Fruit fly (Drosophila melanogaster) whole organism, wandering third instar larva: ENCODE results near the gene atk.

ENCODE experiments used
- Abd-B ChIP-seq: fragments of >200 bp; optimal IDR thresholded peaks from 2 replicates; lab custom pipeline; 2017; ENCODE audit warnings: missing biosample characterization, missing genetic modification characterization
- CG32264 ChIP-seq: fragments of 200-800 bp; sonication (Bioruptor generic); optimal IDR thresholded peaks from 2 replicates; lab custom pipeline; 2016; ENCODE audit warnings: missing biosample characterization, missing genetic modification characterization
- CG9705 ChIP-seq: fragments of 200-800 bp; sonication (Bioruptor generic); optimal IDR thresholded peaks from 2 replicates; lab custom pipeline; 2018; ENCODE audit warnings: missing biosample characterization, mild to moderate bottlenecking, missing genetic modification characterization
- CrebA ChIP-seq: fragments of 200-800 bp; sonication (Bioruptor generic); optimal IDR thresholded peaks from 2 replicates; lab custom pipeline; 2016; ENCODE audit warnings: missing biosample characterization, mild to moderate bottlenecking, missing genetic modification characterization, borderline replicate concordance
- Dfd ChIP-seq: fragments of >200 bp; optimal IDR thresholded peaks from 2 replicates; lab custom pipeline; 2017; ENCODE audit warnings: missing biosample characterization, missing genetic modification characterization
- Dif ChIP-seq: fragments of 200-275, 200-300 bp; sonication (Bioruptor generic); optimal IDR thresholded peaks from 2 replicates; lab custom pipeline; 2018; ENCODE audit warnings: missing biosample characterization, missing genetic modification characterization; ENCODE audit not compliant: partially characterized antibody
- GATAd ChIP-seq: sonication (Bioruptor generic); optimal IDR thresholded peaks from 2 replicates; lab custom pipeline; 2016; ENCODE audit warnings: missing biosample characterization, missing genetic modification characterization
- HLH106 ChIP-seq: fragments of 200-800 bp; optimal IDR thresholded peaks from 3 replicates; lab custom pipeline; 2019; ENCODE audit warnings: missing biosample characterization, mild to moderate bottlenecking, missing genetic modification characterization, moderate library complexity
- Hnf4 ChIP-seq: fragments of 200-800 bp; sonication (Bioruptor generic); optimal IDR thresholded peaks from 2 replicates; lab custom pipeline; 2016; ENCODE audit warnings: missing biosample characterization, mild to moderate bottlenecking, missing genetic modification characterization
- Hr78 ChIP-seq: fragments of >200 bp; optimal IDR thresholded peaks from 2 replicates; lab custom pipeline; 2017; ENCODE audit warnings: missing biosample characterization, missing genetic modification characterization
- Hr83 ChIP-seq: fragments of 200-300 bp; sonication (Bioruptor generic); optimal IDR thresholded peaks from 2 replicates; lab custom pipeline; 2016; ENCODE audit warnings: missing biosample characterization, mild to moderate bottlenecking, missing genetic modification characterization, moderate library complexity; ENCODE audit not compliant: poor library complexity, severe bottlenecking
- Jra ChIP-seq: sonication (Bioruptor generic); optimal IDR thresholded peaks from 2 replicates; lab custom pipeline; 2016; ENCODE audit warnings: missing biosample characterization, missing genetic modification characterization
- Mio ChIP-seq: sonication (Bioruptor generic); optimal IDR thresholded peaks from 2 replicates; lab custom pipeline; 2016; ENCODE audit warnings: missing biosample characterization, missing genetic modification characterization
- Myc ChIP-seq: fragments of >200 bp; optimal IDR thresholded peaks from 2 replicates; lab custom pipeline; 2017
- N ChIP-seq: fragments of >200 bp; optimal IDR thresholded peaks from 2 replicates; lab custom pipeline; 2018; ENCODE audit warnings: missing biosample characterization, missing external identifiers, missing genetic modification characterization
- OdsH ChIP-seq: fragments of 200-800 bp; sonication (Bioruptor generic); optimal IDR thresholded peaks from 2 replicates; lab custom pipeline; 2016; ENCODE audit warnings: missing biosample characterization, mild to moderate bottlenecking, missing genetic modification characterization
- Rel ChIP-seq, 2 experiments: fragments of 200-800 bp; sonication (Bioruptor generic) in 1 of 2; optimal IDR thresholded peaks; 2 replicates in 1 of 2; 3 replicates in 1 of 2; lab custom pipeline; 2016 to 2019; ENCODE audit warnings: mild to moderate bottlenecking in 2 of 2, missing biosample characterization in 2 of 2, missing genetic modification characterization in 2 of 2, moderate library complexity in 1 of 2
- Sp1 ChIP-seq: fragments of 200-800 bp; sonication (Bioruptor generic); optimal IDR thresholded peaks from 3 replicates; lab custom pipeline; 2019; ENCODE audit warnings: missing biosample characterization, mild to moderate bottlenecking, missing genetic modification characterization, moderate library complexity
- Vsx2 ChIP-seq: fragments of 200-300, 225-300 bp; sonication (Bioruptor generic); optimal IDR thresholded peaks from 2 replicates; lab custom pipeline; 2018; ENCODE audit warnings: missing biosample characterization, missing genetic modification characterization; ENCODE audit not compliant: partially characterized antibody
- br ChIP-seq: fragments of 200-800 bp; sonication (Bioruptor generic); optimal IDR thresholded peaks from 2 replicates; lab custom pipeline; 2016; ENCODE audit warnings: missing biosample characterization, missing genetic modification characterization
- brk ChIP-seq: fragments of 200-800 bp; sonication (Bioruptor generic); optimal IDR thresholded peaks from 2 replicates; lab custom pipeline; 2016; ENCODE audit warnings: missing biosample characterization, mild to moderate bottlenecking, missing genetic modification characterization
- dl ChIP-seq, 2 experiments: fragments of 175-275, 200-275 bp in 1 of 2; fragments of 200-275 bp in 1 of 2; sonication (Bioruptor generic); optimal IDR thresholded peaks; lab custom pipeline; 2018; ENCODE audit warnings: mild to moderate bottlenecking in 2 of 2, missing biosample characterization in 2 of 2, missing genetic modification characterization in 2 of 2, moderate library complexity in 2 of 2; ENCODE audit not compliant: partially characterized antibody in 2 of 2, insufficient read depth in 1 of 2
- dmrt93B ChIP-seq: fragments of 200-800 bp; sonication (Bioruptor generic); optimal IDR thresholded peaks from 2 replicates; lab custom pipeline; 2018; ENCODE audit warnings: missing biosample characterization, mild to moderate bottlenecking, missing genetic modification characterization
- dsf ChIP-seq: sonication (Bioruptor generic); optimal IDR thresholded peaks from 2 replicates; lab custom pipeline; 2016; ENCODE audit warnings: missing biosample characterization, missing genetic modification characterization, borderline replicate concordance
- ey ChIP-seq: fragments of 200-800 bp; sonication (Bioruptor generic); optimal IDR thresholded peaks from 2 replicates; lab custom pipeline; 2016; ENCODE audit warnings: missing biosample characterization, missing genetic modification characterization
- foxo ChIP-seq, 2 experiments: fragments of 200-800 bp; sonication (Bioruptor generic); optimal IDR thresholded peaks; 2 replicates in 1 of 2; 3 replicates in 1 of 2; lab custom pipeline; 2016 to 2017; ENCODE audit warnings: missing biosample characterization in 2 of 2, missing genetic modification characterization in 2 of 2
- fru ChIP-seq: fragments of 200-800 bp; sonication (Bioruptor generic); optimal IDR thresholded peaks from 3 replicates; lab custom pipeline; 2016; ENCODE audit warnings: missing biosample characterization, mild to moderate bottlenecking, missing genetic modification characterization
- h ChIP-seq: fragments of 200-800 bp; sonication (Bioruptor generic); optimal IDR thresholded peaks from 3 replicates; lab custom pipeline; 2016; ENCODE audit warnings: missing biosample characterization, mild to moderate bottlenecking, missing genetic modification characterization
- jim ChIP-seq: fragments of 175-275, 200-325 bp; sonication (Bioruptor generic); optimal IDR thresholded peaks from 2 replicates; lab custom pipeline; 2016; ENCODE audit warnings: missing biosample characterization, mild to moderate bottlenecking, missing genetic modification characterization
- lola ChIP-seq: fragments of >200 bp; optimal IDR thresholded peaks from 2 replicates; lab custom pipeline; 2017; ENCODE audit warnings: missing biosample characterization, missing genetic modification characterization
- pan ChIP-seq: fragments of >200 bp; optimal IDR thresholded peaks from 2 replicates; lab custom pipeline; 2017
- psq ChIP-seq: fragments of 200-800 bp; sonication (Bioruptor generic); optimal IDR thresholded peaks from 3 replicates; lab custom pipeline; 2017; ENCODE audit warnings: missing biosample characterization, mild to moderate bottlenecking, missing genetic modification characterization, moderate library complexity
- rgr ChIP-seq: fragments of 200-800 bp; sonication (Bioruptor generic); optimal IDR thresholded peaks from 3 replicates; lab custom pipeline; 2016; ENCODE audit warnings: missing biosample characterization, mild to moderate bottlenecking, missing genetic modification characterization
- sage ChIP-seq: fragments of 200-800 bp; sonication (Bioruptor generic); optimal IDR thresholded peaks from 2 replicates; lab custom pipeline; 2016; ENCODE audit warnings: missing biosample characterization, mild to moderate bottlenecking, missing genetic modification characterization
- sv ChIP-seq: fragments of 200-800 bp; sonication (Bioruptor generic); optimal IDR thresholded peaks from 3 replicates; lab custom pipeline; 2016; ENCODE audit warnings: missing biosample characterization, missing genetic modification characterization
- tai ChIP-seq: sonication (Bioruptor generic); optimal IDR thresholded peaks from 2 replicates; lab custom pipeline; 2016; ENCODE audit warnings: missing biosample characterization, missing genetic modification characterization
- usp ChIP-seq: fragments of >200 bp; optimal IDR thresholded peaks from 2 replicates; lab custom pipeline; 2017; ENCODE audit warnings: missing biosample characterization, missing genetic modification characterization
- woc ChIP-seq: sonication (Bioruptor generic); optimal IDR thresholded peaks from 2 replicates; lab custom pipeline; 2016; ENCODE audit warnings: missing biosample characterization, mild to moderate bottlenecking, missing genetic modification characterization

atk gene

DNA sequence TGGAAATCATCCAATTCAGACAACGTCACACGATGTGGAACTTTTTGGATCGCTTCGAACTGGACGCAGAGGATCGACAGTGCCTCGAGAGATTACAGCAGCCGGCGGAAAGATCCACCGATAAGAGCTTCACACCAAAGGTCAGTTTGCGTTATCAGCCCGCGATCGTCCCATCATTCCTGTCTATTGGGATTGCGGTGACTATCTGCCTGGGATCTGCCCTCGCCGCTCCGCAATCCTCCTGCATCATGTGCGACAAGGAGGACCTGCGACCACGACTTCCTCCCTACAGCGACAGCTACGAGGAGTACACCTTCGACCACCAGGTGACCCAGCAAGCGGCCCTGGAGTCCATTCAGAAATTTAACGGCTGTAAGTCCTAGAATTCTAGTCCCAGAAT is 18.6 kb downstream of the atk start:
- no peak for TF ChIP-seq Rel (GFP tag; optimal IDR thresholded peaks at IDR 0.05; lab: Kevin White, UChicago)
- TF ChIP-seq Rel (tag; optimal IDR thresholded peaks at IDR 0.05; lab: Kevin White, UChicago), result peak; percentile 48
- no peak for TF ChIP-seq Mio (GFP tag; lab: Kevin White, UChicago)

DNA sequence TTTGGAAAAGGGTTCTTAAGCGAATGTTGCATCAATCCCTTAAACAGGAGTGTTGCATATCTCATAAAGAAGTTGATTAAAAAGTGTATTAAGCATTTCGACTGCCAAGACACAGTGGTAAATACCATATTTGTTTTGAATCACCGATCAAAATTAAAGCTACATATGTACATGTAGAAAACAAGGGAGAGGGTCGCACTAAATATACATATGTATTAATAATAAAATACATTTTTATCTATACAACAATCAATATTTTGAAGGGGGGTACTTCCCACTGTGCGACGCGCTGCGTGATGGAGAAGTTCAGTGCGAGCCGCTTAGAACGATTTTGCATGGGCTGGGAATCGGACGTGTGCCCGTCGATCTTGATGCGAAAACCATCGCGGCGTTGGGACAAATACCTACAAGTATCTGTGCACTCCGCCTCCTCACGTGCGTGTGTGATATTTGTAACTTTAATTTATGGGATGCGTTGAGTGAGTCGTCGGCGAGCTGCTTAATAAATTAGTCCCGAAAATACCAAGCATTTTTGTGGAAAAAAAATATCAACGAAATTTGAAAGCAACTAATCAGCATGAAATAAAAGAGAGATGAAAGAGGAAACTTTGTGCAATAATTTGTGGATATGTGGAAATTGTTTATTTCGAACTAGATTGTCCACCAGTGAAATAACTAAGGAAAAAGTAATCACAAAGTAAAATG is 19.7 kb downstream of the atk start:
- peak; percentile 82 for TF ChIP-seq br (GFP tag; lab: Kevin White, UChicago)
- no peak for TF ChIP-seq CrebA (GFP tag; lab: Kevin White, UChicago)
- TF ChIP-seq h, result peak; percentile 95
- TF ChIP-seq psq, result peak; percentile 88
- no peak for TF ChIP-seq Myc (lab: Kevin White, UChicago)
- TF ChIP-seq Abd-B (GFP tag; lab: Kevin White, UChicago), result no peak
- TF ChIP-seq usp (GFP tag; lab: Kevin White, UChicago), result no peak
- TF ChIP-seq CG32264 (GFP tag; lab: Kevin White, UChicago), result peak; percentile 61
- peak; percentile 75 for TF ChIP-seq Rel (GFP tag; optimal IDR thresholded peaks at IDR 0.05; lab: Kevin White, UChicago)
- peak; percentile 80 for TF ChIP-seq Rel (tag; optimal IDR thresholded peaks at IDR 0.05; lab: Kevin White, UChicago)
- peak; percentile 84 for TF ChIP-seq HLH106 (tag; lab: Kevin White, UChicago)
- TF ChIP-seq Hr78 (GFP tag; lab: Kevin White, UChicago), result no peak
- TF ChIP-seq dl (GFP tag; optimal IDR thresholded peaks at IDR 0.05; lab: Kevin White, UChicago; ENCODE audit: insufficient read depth in 1 of 2, partially characterized antibody in 2 of 2), result no peak
- no peak for TF ChIP-seq CG9705 (GFP tag; lab: Kevin White, UChicago)
- peak; percentile 80 for TF ChIP-seq ey
- TF ChIP-seq N (GFP tag; lab: Kevin White, UChicago), result no peak
- peak; percentile 96 for TF ChIP-seq rgr (GFP tag; lab: Kevin White, UChicago)
- peak; percentile 73 for TF ChIP-seq dmrt93B (GFP tag; lab: Kevin White, UChicago)
- peak; percentile 65 for TF ChIP-seq tai
- no peak for TF ChIP-seq Dif (GFP tag; lab: Kevin White, UChicago)
- TF ChIP-seq sv (GFP tag; lab: Kevin White, UChicago), result peak; percentile 73
- TF ChIP-seq lola (GFP tag; lab: Kevin White, UChicago), result no peak
- TF ChIP-seq foxo (GFP tag; optimal IDR thresholded peaks at IDR 0.05; lab: Kevin White, UChicago), result peak in 1 of 2 experiments; percentile 95
- no peak for TF ChIP-seq dsf (GFP tag; lab: Kevin White, UChicago)
- peak; percentile 84 for TF ChIP-seq Hr83 (GFP tag; lab: Kevin White, UChicago)
- TF ChIP-seq Hnf4, result peak; percentile 87
- peak; percentile 92 for TF ChIP-seq brk
- TF ChIP-seq jim (GFP tag; lab: Kevin White, UChicago), result no peak
- no peak for TF ChIP-seq pan
- peak; percentile 90 for TF ChIP-seq fru (GFP tag; lab: Kevin White, UChicago)
- TF ChIP-seq Jra, result peak; percentile 73
- TF ChIP-seq GATAd (GFP tag; lab: Kevin White, UChicago), result peak; percentile 59
- TF ChIP-seq Sp1 (GFP tag; lab: Kevin White, UChicago), result peak; percentile 78
- peak; percentile 92 for TF ChIP-seq OdsH (GFP tag; lab: Kevin White, UChicago)
- peak; percentile 86 for TF ChIP-seq sage (GFP tag; lab: Kevin White, UChicago)
- peak; percentile 54 for TF ChIP-seq woc (GFP tag; lab: Kevin White, UChicago)
- no peak for TF ChIP-seq Vsx2 (GFP tag; lab: Kevin White, UChicago)
- no peak for TF ChIP-seq Dfd (GFP tag; lab: Kevin White, UChicago)
- no peak for TF ChIP-seq Mio (GFP tag; lab: Kevin White, UChicago)
- TF ChIP-seq, all 38 proteins: peak for 22
